Fruit fly (Drosophila melanogaster) whole organism, embryonic: ENCODE data around the gene CG11155.

Experiments used
- Asciz ChIP-seq: fragments of 200-800 bp; sonication (Bioruptor generic); optimal IDR thresholded peaks from 2 replicates; lab custom pipeline; 2017; ENCODE audit warnings: missing biosample characterization, mild to moderate bottlenecking, missing genetic modification characterization, missing genetic modification reagents
- CG10147 ChIP-seq: fragments of 200-800 bp; sonication (Bioruptor generic); optimal IDR thresholded peaks from 2 replicates; lab custom pipeline; 2019; ENCODE audit warnings: missing biosample characterization, mild to moderate bottlenecking, missing genetic modification characterization, moderate library complexity
- CG13123 ChIP-seq: fragments of 200-800 bp; sonication (Bioruptor generic); optimal IDR thresholded peaks from 2 replicates; lab custom pipeline; 2016; ENCODE audit warnings: missing biosample characterization, missing genetic modification characterization
- CG13424 ChIP-seq: fragments of 200-800 bp; sonication (Bioruptor generic); optimal IDR thresholded peaks from 2 replicates; lab custom pipeline; 2019; ENCODE audit warnings: missing biosample characterization, mild to moderate bottlenecking, missing genetic modification characterization, moderate library complexity
- CG13624 ChIP-seq: fragments of 200-800 bp; sonication (Bioruptor generic); optimal IDR thresholded peaks from 2 replicates; lab custom pipeline; 2016; ENCODE audit warnings: missing biosample characterization, missing genetic modification characterization
- CG14014 ChIP-seq: fragments of 200-800 bp; sonication (Bioruptor generic); IDR thresholded peaks from 2 replicates; pipeline ENCODE4 v1.3.6; 2022; ENCODE audit warnings: missing biosample characterization, missing genetic modification characterization
- CG14441 ChIP-seq: fragments of 200-800 bp; sonication (Bioruptor generic); IDR thresholded peaks from 2 replicates; pipeline ENCODE4 v1.3.6; 2022; ENCODE audit warnings: missing biosample characterization, missing genetic modification characterization
- CG14965 ChIP-seq: fragments of 200-800 bp; sonication (Bioruptor generic); optimal IDR thresholded peaks from 2 replicates; lab custom pipeline; 2016; ENCODE audit warnings: missing biosample characterization, missing genetic modification characterization, borderline replicate concordance
- CG15011 ChIP-seq: fragments of 200-800 bp; sonication (Bioruptor generic); optimal IDR thresholded peaks from 3 replicates; lab custom pipeline; 2018; ENCODE audit warnings: missing biosample characterization, mild to moderate bottlenecking, missing genetic modification characterization
- CG1602 ChIP-seq: fragments of 200-800 bp; sonication (Bioruptor generic); optimal IDR thresholded peaks from 3 replicates; lab custom pipeline; 2016; ENCODE audit warnings: missing biosample characterization, missing genetic modification characterization
- CG17328 ChIP-seq: fragments of 200-800 bp; sonication (Bioruptor generic); IDR thresholded peaks from 2 replicates; pipeline ENCODE4 v1.3.6; 2022; ENCODE audit warnings: missing biosample characterization, missing genetic modification characterization
- CG17802 ChIP-seq: fragments of 200-800 bp; sonication (Bioruptor generic); optimal IDR thresholded peaks from 2 replicates; lab custom pipeline; 2018; ENCODE audit warnings: missing biosample characterization, mild to moderate bottlenecking, missing genetic modification characterization, moderate library complexity
- CG18619 ChIP-seq: fragments of 200-800 bp; sonication (Bioruptor generic); optimal IDR thresholded peaks from 3 replicates; lab custom pipeline; 2017; ENCODE audit warnings: missing biosample characterization, mild to moderate bottlenecking, missing genetic modification characterization
- CG18764 ChIP-seq: fragments of 200-800 bp; sonication (Bioruptor generic); optimal IDR thresholded peaks from 3 replicates; lab custom pipeline; 2016; ENCODE audit warnings: missing biosample characterization, missing genetic modification characterization
- CG2116 ChIP-seq: fragments of 200-800 bp; sonication (Bioruptor generic); optimal IDR thresholded peaks from 3 replicates; lab custom pipeline; 2018; ENCODE audit warnings: missing biosample characterization, mild to moderate bottlenecking, missing genetic modification characterization
- CG2678 ChIP-seq: fragments of 200-800 bp; sonication (Bioruptor generic); optimal IDR thresholded peaks from 3 replicates; lab custom pipeline; 2019; ENCODE audit warnings: missing biosample characterization, mild to moderate bottlenecking, missing genetic modification characterization, moderate library complexity
- CG2875 ChIP-seq: fragments of 200-800 bp; sonication (Bioruptor generic); optimal IDR thresholded peaks from 2 replicates; lab custom pipeline; 2017; ENCODE audit warnings: missing biosample characterization, mild to moderate bottlenecking, missing genetic modification characterization, missing genetic modification reagents
- CG31441 ChIP-seq: fragments of 200-800 bp; sonication (Bioruptor generic); IDR thresholded peaks from 2 replicates; pipeline ENCODE4 v1.3.6; 2022; ENCODE audit warnings: missing biosample characterization, missing genetic modification characterization
- CG33213 ChIP-seq: fragments of 200-800 bp; sonication (Bioruptor generic); optimal IDR thresholded peaks from 3 replicates; lab custom pipeline; 2016; ENCODE audit warnings: missing biosample characterization, missing genetic modification characterization
- CG3847 ChIP-seq: fragments of 200-800 bp; sonication (Bioruptor generic); IDR thresholded peaks from 2 replicates; pipeline ENCODE4 v1.3.6; 2022; ENCODE audit warnings: missing biosample characterization, missing genetic modification characterization
- CG3995 ChIP-seq: fragments of 200-800 bp; sonication (Bioruptor generic); optimal IDR thresholded peaks from 3 replicates; lab custom pipeline; 2016; ENCODE audit warnings: missing biosample characterization, missing genetic modification characterization
- CG4282 ChIP-seq: fragments of 200-800 bp; sonication (Bioruptor generic); optimal IDR thresholded peaks from 2 replicates; lab custom pipeline; 2016; ENCODE audit warnings: missing biosample characterization, missing genetic modification characterization
- CG4617 ChIP-seq: fragments of 200-800 bp; sonication (Bioruptor generic); optimal IDR thresholded peaks from 3 replicates; lab custom pipeline; 2016; ENCODE audit warnings: missing biosample characterization, missing genetic modification characterization, borderline replicate concordance
- CG6689 ChIP-seq: fragments of 200-800 bp; sonication (Bioruptor generic); IDR thresholded peaks from 2 replicates; pipeline ENCODE4 v1.3.6; 2022; ENCODE audit warnings: missing biosample characterization, missing genetic modification characterization
- CG8089 ChIP-seq: fragments of 200-800 bp; sonication (Bioruptor generic); optimal IDR thresholded peaks from 3 replicates; lab custom pipeline; 2016; ENCODE audit warnings: missing biosample characterization, missing genetic modification characterization
- Doc3 ChIP-seq: fragments of 200-800 bp; sonication (Bioruptor generic); IDR thresholded peaks from 3 replicates; pipeline ENCODE4 v1.3.6; 2022; ENCODE audit warnings: missing biosample characterization, missing genetic modification characterization; ENCODE audit not compliant: partially characterized antibody
- MBD-R2 ChIP-seq: fragments of 200-800 bp; sonication (Bioruptor generic); IDR thresholded peaks from 2 replicates; pipeline ENCODE4 v1.3.6; 2022; ENCODE audit warnings: missing biosample characterization, missing genetic modification characterization
- Myb ChIP-seq: fragments of 200-800 bp; sonication (Bioruptor generic); optimal IDR thresholded peaks from 2 replicates; lab custom pipeline; 2016; ENCODE audit warnings: missing biosample characterization, missing genetic modification characterization
- Usf ChIP-seq: fragments of 200-800 bp; sonication (Bioruptor generic); optimal IDR thresholded peaks from 2 replicates; lab custom pipeline; 2017; ENCODE audit warnings: missing genotype, missing biosample characterization, missing genetic modification characterization
- Vsx1 ChIP-seq: fragments of 200-800 bp; sonication (Bioruptor generic); optimal IDR thresholded peaks from 2 replicates; lab custom pipeline; 2017; ENCODE audit warnings: missing biosample characterization, mild to moderate bottlenecking, missing genetic modification characterization, missing genetic modification reagents
- Xbp1 ChIP-seq: fragments of 200-800 bp; sonication (Bioruptor generic); optimal IDR thresholded peaks from 3 replicates; lab custom pipeline; 2016; ENCODE audit warnings: missing biosample characterization, mild to moderate bottlenecking, missing genetic modification characterization
- amos ChIP-seq: fragments of 200-800 bp; sonication (Bioruptor generic); IDR thresholded peaks from 2 replicates; pipeline ENCODE4 v1.3.6; 2022; ENCODE audit warnings: missing biosample characterization, missing genetic modification characterization; ENCODE audit not compliant: partially characterized antibody
- ato ChIP-seq: fragments of 200-800 bp; sonication (Bioruptor generic); IDR thresholded peaks from 2 replicates; pipeline ENCODE4 v1.3.6; 2022; ENCODE audit warnings: missing biosample characterization, missing genetic modification characterization; ENCODE audit not compliant: partially characterized antibody
- bowl ChIP-seq: fragments of 200-800 bp; sonication (Bioruptor generic); IDR thresholded peaks from 2 replicates; pipeline ENCODE4 v1.3.6; 2022; ENCODE audit warnings: missing biosample characterization, missing genetic modification characterization
- btn ChIP-seq: fragments of 200-800 bp; sonication (Bioruptor generic); optimal IDR thresholded peaks from 2 replicates; lab custom pipeline; 2016; ENCODE audit warnings: missing biosample characterization, missing genetic modification characterization
- esg ChIP-seq: fragments of 200-800 bp; sonication (Bioruptor generic); conservative IDR thresholded peaks from 2 replicates; pipeline ENCODE4 v1.3.6; 2022; ENCODE audit warnings: missing biosample characterization, missing genetic modification characterization
- eyg ChIP-seq: fragments of 200-800 bp; sonication (Bioruptor generic); optimal IDR thresholded peaks from 3 replicates; lab custom pipeline; 2016; ENCODE audit warnings: missing biosample characterization, missing genetic modification characterization
- ftz-f1 ChIP-seq: fragments of 200-800 bp; sonication (Bioruptor generic); optimal IDR thresholded peaks from 2 replicates; lab custom pipeline; 2016; ENCODE audit warnings: missing biosample characterization, missing genetic modification characterization
- grau ChIP-seq: fragments of 200-800 bp; optimal IDR thresholded peaks from 3 replicates; lab custom pipeline; 2019; ENCODE audit warnings: missing biosample characterization, mild to moderate bottlenecking, missing genetic modification characterization, moderate library complexity
- hb ChIP-seq: fragments of 200-800 bp; sonication (Bioruptor generic); IDR thresholded peaks from 3 replicates; pipeline ENCODE4 v1.3.6; 2022; ENCODE audit warnings: missing biosample characterization, missing genetic modification characterization; ENCODE audit not compliant: partially characterized antibody
- kni ChIP-seq: fragments of 200-800 bp; sonication (Bioruptor generic); optimal IDR thresholded peaks from 3 replicates; lab custom pipeline; 2017; ENCODE audit warnings: mild to moderate bottlenecking, missing biosample characterization, missing genetic modification reagents, missing genetic modification characterization
- lab ChIP-seq: fragments of 200-800 bp; sonication (Bioruptor generic); optimal IDR thresholded peaks from 3 replicates; lab custom pipeline; 2017; ENCODE audit warnings: missing biosample characterization, missing genetic modification characterization, mild to moderate bottlenecking, moderate library complexity, missing genetic modification reagents
- mld ChIP-seq: fragments of 200-800 bp; sonication (Bioruptor generic); IDR thresholded peaks from 3 replicates; pipeline ENCODE4 v1.3.6; 2022; ENCODE audit warnings: missing biosample characterization, missing genetic modification characterization; ENCODE audit not compliant: partially characterized antibody
- nerfin-1 ChIP-seq: fragments of 200-800 bp; sonication (Bioruptor generic); optimal IDR thresholded peaks from 3 replicates; lab custom pipeline; 2019; ENCODE audit warnings: missing biosample characterization, mild to moderate bottlenecking, missing genetic modification characterization, moderate library complexity
- ranshi ChIP-seq: fragments of 200-800 bp; sonication (Bioruptor generic); IDR thresholded peaks from 2 replicates; pipeline ENCODE4 v1.3.6; 2022; ENCODE audit warnings: missing biosample characterization, missing genetic modification characterization
- sr ChIP-seq: fragments of 200-800 bp; sonication (Bioruptor generic); IDR thresholded peaks from 3 replicates; pipeline ENCODE4 v1.3.6; 2022; ENCODE audit warnings: missing biosample characterization, missing genetic modification characterization
- tap ChIP-seq: fragments of 200-800 bp; optimal IDR thresholded peaks from 3 replicates; lab custom pipeline; 2019; ENCODE audit warnings: missing biosample characterization, mild to moderate bottlenecking, missing genetic modification characterization, moderate library complexity
- vfl ChIP-seq: fragments of 200-800 bp; sonication (Bioruptor generic); optimal IDR thresholded peaks from 2 replicates; lab custom pipeline; 2016; ENCODE audit warnings: missing biosample characterization, missing genetic modification characterization
- wor ChIP-seq: fragments of 200-800 bp; sonication (Bioruptor generic); IDR thresholded peaks from 2 replicates; pipeline ENCODE4 v1.3.6; 2022; ENCODE audit warnings: missing biosample characterization, missing genetic modification characterization

The CG11155 gene

DNA sequence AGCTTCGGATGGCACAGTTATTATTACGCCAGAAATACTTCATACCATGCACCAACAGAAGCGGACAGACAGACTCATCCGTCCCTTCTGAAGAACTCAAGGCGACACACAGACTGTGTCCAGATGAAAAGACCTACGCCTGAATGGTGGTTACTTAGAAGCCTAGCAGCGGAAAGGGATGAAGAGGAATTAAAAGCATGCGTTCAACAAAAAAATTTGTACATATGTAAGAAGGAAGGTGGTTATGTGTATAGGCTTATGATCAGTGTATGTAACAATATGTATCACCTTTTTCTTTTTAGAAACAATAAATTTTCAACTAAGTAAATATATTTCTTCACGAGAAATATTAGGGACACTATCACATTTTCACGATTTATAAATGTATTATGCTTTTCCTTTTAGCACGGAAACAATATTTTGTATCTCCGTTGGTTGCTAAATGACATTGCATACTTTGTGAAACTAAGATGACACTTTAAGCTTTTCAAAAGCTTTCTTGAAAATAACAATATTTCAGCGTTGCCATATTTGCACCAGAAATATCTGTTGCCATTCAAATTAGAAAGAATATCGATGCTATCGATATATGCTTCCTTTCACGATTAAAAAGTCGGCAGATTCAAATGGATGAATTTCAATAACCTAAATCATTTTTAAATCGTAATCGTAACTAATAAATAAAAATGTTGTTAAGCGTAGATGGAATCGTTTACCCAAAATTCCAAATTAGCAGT, 41.9 kb upstream of the CG11155 start, which contains the start of gene Actbeta (continued):
- TF ChIP-seq tap (tag; lab: Kevin White, UChicago) (no peak), wor (GFP tag; lab: Robert Waterston, UW) (no peak), CG3847 (no peak), ranshi (GFP tag; lab: Robert Waterston, UW) (no peak), CG1602 (GFP tag; lab: Kevin White, UChicago) (no peak), CG15011 (GFP tag; lab: Kevin White, UChicago) (no peak), Xbp1 (GFP tag; lab: Kevin White, UChicago) (no peak), hb (GFP tag; lab: Robert Waterston, UW) (peak; percentile 76; the same call in 2 of the 3 replicates), mld (peak; percentile 88), ato (GFP tag; lab: Robert Waterston, UW) (peak; percentile 88), CG13624 (GFP tag; lab: Kevin White, UChicago) (no peak), eyg (GFP tag; lab: Kevin White, UChicago) (no peak), CG31441 (GFP tag; lab: Robert Waterston, UW) (no peak), grau (no peak), CG2116 (GFP tag; lab: Kevin White, UChicago) (peak; percentile 46), amos (GFP tag; lab: Robert Waterston, UW) (peak; percentile 94), btn (GFP tag; lab: Kevin White, UChicago) (no peak), CG10147 (GFP tag; lab: Kevin White, UChicago) (no peak), CG14965 (GFP tag; lab: Kevin White, UChicago) (no peak), CG2875 (GFP tag; lab: Kevin White, UChicago) (no peak), Doc3 (GFP tag; lab: Robert Waterston, UW) (peak; percentile 83), CG14441 (no peak), Vsx1 (no peak), CG18764 (GFP tag; lab: Kevin White, UChicago) (no peak), kni (GFP tag; lab: Kevin White, UChicago) (no peak), vfl (GFP tag; lab: Kevin White, UChicago) (no peak), CG13424 (peak; percentile 4), CG3995 (GFP tag; lab: Kevin White, UChicago) (peak; percentile 59), bowl (GFP tag; lab: Robert Waterston, UW) (no peak), MBD-R2 (GFP tag; lab: Robert Waterston, UW) (no peak; the same call in 1 of the 2 replicates), nerfin-1 (tag; lab: Kevin White, UChicago) (no peak), CG2678 (no peak), lab (GFP tag; lab: Kevin White, UChicago) (no peak), Asciz (GFP tag; lab: Kevin White, UChicago) (no peak), CG4617 (GFP tag; lab: Kevin White, UChicago) (no peak), CG4282 (no peak), Myb (peak; percentile 97), Usf (GFP tag; lab: Kevin White, UChicago) (no peak), CG13123 (GFP tag; lab: Kevin White, UChicago) (no peak), esg (GFP tag; lab: Robert Waterston, UW) (no peak), ftz-f1 (GFP tag; lab: Kevin White, UChicago) (no peak), CG14014 (GFP tag; lab: Robert Waterston, UW) (no peak), CG8089 (GFP tag; lab: Kevin White, UChicago) (no peak), sr (no peak), CG33213 (GFP tag; lab: Kevin White, UChicago) (peak; percentile 75), CG18619 (GFP tag; lab: Kevin White, UChicago) (no peak), CG17802 (tag; lab: Kevin White, UChicago) (no peak), CG17328 (GFP tag; lab: Robert Waterston, UW) (no peak), CG6689 (GFP tag; lab: Robert Waterston, UW) (no peak)
